Fruit fly (Drosophila melanogaster): ENCODE data around the gene CG4593.

DNA sequence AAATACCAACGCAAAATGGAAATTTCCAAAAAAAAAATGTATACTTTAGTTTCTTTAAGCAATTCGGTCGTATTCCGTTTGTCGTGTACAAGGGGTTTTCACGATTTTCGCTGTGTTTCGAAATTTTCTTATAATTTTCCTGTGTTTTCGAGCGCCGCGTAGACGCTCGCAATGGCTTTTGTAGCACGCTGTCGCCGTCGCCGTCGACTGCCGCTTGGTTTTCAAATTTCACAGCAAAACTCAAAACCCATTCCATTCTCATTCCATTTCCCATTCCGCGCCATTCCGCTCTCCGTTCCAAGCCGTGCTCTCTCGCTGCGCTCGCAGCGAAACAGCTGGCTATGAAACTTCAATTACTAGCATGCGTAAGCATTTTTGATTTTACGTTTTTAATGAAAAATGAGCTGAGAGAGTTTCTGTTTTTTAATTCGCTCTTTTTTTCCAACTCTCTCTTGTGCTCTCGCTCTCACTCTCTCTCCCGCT is 32.2 kb upstream of the CG4593 start:
- TF ChIP-seq ttk (optimal IDR thresholded peaks at IDR 0.05) (no peak), Myc (optimal IDR thresholded peaks at IDR 0.05) (no peak), Sin3A (optimal IDR thresholded peaks at IDR 0.05) (no peak), psq (optimal IDR thresholded peaks at IDR 0.05) (no peak)

Data from Kc167 (cell line).